Worm (Caenorhabditis elegans) whole organism, L1 larva: ENCODE results near the gene hal-2.

ENCODE experiments used
- C04F5.9 ChIP-seq: sonication (generic microtip); optimal IDR thresholded peaks from 2 replicates; lab custom pipeline; 2016; ENCODE audit warnings: missing genetic modification characterization, missing compliant biosample characterization
- C16A3.4 ChIP-seq: fragments of 150-350 bp; optimal IDR thresholded peaks from 2 replicates; lab custom pipeline; 2014; ENCODE audit warnings: missing biosample characterization, missing genetic modification characterization
- C34B4.2 ChIP-seq: sonication (generic microtip); optimal IDR thresholded peaks from 2 replicates; lab custom pipeline; 2017; ENCODE audit warnings: mild to moderate bottlenecking, missing genetic modification characterization, missing compliant biosample characterization
- F16B12.6 ChIP-seq: fragments of 150-350 bp; optimal IDR thresholded peaks from 2 replicates; lab custom pipeline; 2014; ENCODE audit warnings: missing biosample characterization, missing genetic modification characterization
- aha-1 ChIP-seq: fragments of 150-350 bp; optimal IDR thresholded peaks from 2 replicates; lab custom pipeline; 2014; ENCODE audit warnings: missing biosample characterization, missing genetic modification characterization
- ama-1 ChIP-seq: fragments of 150-350 bp; optimal IDR thresholded peaks from 2 replicates; lab custom pipeline; 2014
- ceh-82 ChIP-seq, 3 experiments: fragments of 150-350 bp in 1 of 3; sonication (generic microtip) in 2 of 3; optimal IDR thresholded peaks; 2 replicates each; lab custom pipeline; 2014 to 2017; ENCODE audit warnings: missing biosample characterization in 3 of 3, missing genetic modification characterization in 3 of 3
- ces-1 ChIP-seq: fragments of 150-350 bp; optimal IDR thresholded peaks from 2 replicates; lab custom pipeline; 2014; ENCODE audit warnings: missing biosample characterization, missing genetic modification reagents, missing genetic modification characterization
- dpl-1 ChIP-seq, 3 experiments: fragments of 150-350 bp in 2 of 3; sonication (generic microtip) in 1 of 3; optimal IDR thresholded peaks; 2 replicates each; lab custom pipeline; 2014 to 2017; ENCODE audit warnings: missing biosample characterization in 3 of 3, missing genetic modification characterization in 3 of 3, missing genetic modification reagents in 3 of 3
- dsc-1 ChIP-seq: sonication (generic microtip); optimal IDR thresholded peaks from 2 replicates; lab custom pipeline; 2016; ENCODE audit warnings: mild to moderate bottlenecking, missing genetic modification characterization, missing compliant biosample characterization
- efl-1 ChIP-seq, 4 experiments: fragments of 150-350 bp; optimal IDR thresholded peaks in 3 of 4; peaks in 1 of 4; 1 replicate in 1 of 4; 2 replicates in 3 of 4; lab custom pipeline; 2014; ENCODE audit warnings: missing biosample characterization in 2 of 4, missing genetic modification characterization in 2 of 4, missing genetic modification reagents in 2 of 4
- egl-13 ChIP-seq: sonication (generic microtip); optimal IDR thresholded peaks from 2 replicates; lab custom pipeline; 2016; ENCODE audit warnings: missing genotype, missing genetic modification reagents, missing genetic modification characterization, missing compliant biosample characterization
- elt-2 ChIP-seq: sonication (generic microtip); optimal IDR thresholded peaks from 2 replicates; lab custom pipeline; 2016; ENCODE audit warnings: missing genetic modification characterization, mild to moderate bottlenecking, inconsistent platforms, missing compliant biosample characterization, missing genetic modification reagents
- ets-5 ChIP-seq: fragments of 200-800 bp; sonication (Bioruptor generic); IDR thresholded peaks from 2 replicates; pipeline ENCODE4 v1.3.6; 2022; ENCODE audit warnings: missing genetic modification characterization, missing compliant biosample characterization
- fkh-4 ChIP-seq: sonication (generic microtip); optimal IDR thresholded peaks from 2 replicates; lab custom pipeline; 2016; ENCODE audit warnings: missing compliant biosample characterization, missing genetic modification characterization, borderline replicate concordance
- fkh-8 ChIP-seq: sonication (generic microtip); optimal IDR thresholded peaks from 2 replicates; lab custom pipeline; 2016; ENCODE audit warnings: mild to moderate bottlenecking, missing genetic modification characterization, missing compliant biosample characterization
- grh-1 ChIP-seq: fragments of 200-800 bp; sonication (Bioruptor generic); IDR thresholded peaks from 2 replicates; pipeline ENCODE4 v1.3.6; 2022; ENCODE audit warnings: missing genetic modification reagents, missing genetic modification characterization, missing compliant biosample characterization
- hlh-17 ChIP-seq: fragments of 200-800 bp; sonication (Bioruptor generic); optimal IDR thresholded peaks from 2 replicates; lab custom pipeline; 2018; ENCODE audit warnings: missing genetic modification characterization, mild to moderate bottlenecking, missing compliant biosample characterization, moderate library complexity, borderline replicate concordance
- hlh-4 ChIP-seq: sonication (generic microtip); optimal IDR thresholded peaks from 2 replicates; lab custom pipeline; 2016; ENCODE audit warnings: mild to moderate bottlenecking, missing genetic modification characterization, missing compliant biosample characterization
- irx-1 ChIP-seq: sonication (generic microtip); optimal IDR thresholded peaks from 2 replicates; lab custom pipeline; 2016; ENCODE audit warnings: missing genetic modification characterization, missing compliant biosample characterization
- jun-1 ChIP-seq: fragments of 150-350 bp; optimal IDR thresholded peaks from 2 replicates; lab custom pipeline; 2014; ENCODE audit warnings: missing biosample characterization, missing genetic modification reagents, missing genetic modification characterization
- lin-13 ChIP-seq: fragments of 150-350 bp; optimal IDR thresholded peaks from 2 replicates; lab custom pipeline; 2014; ENCODE audit warnings: missing biosample characterization, missing genetic modification reagents, missing genetic modification characterization
- lin-15B ChIP-seq: fragments of 150-350 bp; sonication (generic microtip); optimal IDR thresholded peaks from 3 replicates; lab custom pipeline; 2014; ENCODE audit warnings: missing biosample characterization, missing genetic modification characterization
- lin-39 ChIP-seq: fragments of 150-350 bp; optimal IDR thresholded peaks from 2 replicates; lab custom pipeline; 2014; ENCODE audit warnings: missing biosample characterization, missing genetic modification reagents, missing genetic modification characterization
- lsy-2 ChIP-seq, 2 experiments: fragments of 150-350 bp; optimal IDR thresholded peaks; 2 replicates each; lab custom pipeline; 2014; ENCODE audit warnings: missing biosample characterization in 2 of 2, missing genetic modification characterization in 2 of 2
- mdl-1 ChIP-seq, 2 experiments: fragments of 150-350 bp; optimal IDR thresholded peaks; 2 replicates each; lab custom pipeline; 2014 to 2017; ENCODE audit warnings: missing biosample characterization in 2 of 2, missing genetic modification characterization in 2 of 2, inconsistent platforms in 1 of 2
- mef-2 ChIP-seq: fragments of 150-350 bp; optimal IDR thresholded peaks from 2 replicates; lab custom pipeline; 2014; ENCODE audit warnings: missing biosample characterization, missing genetic modification characterization
- nhr-12 ChIP-seq: sonication (generic microtip); optimal IDR thresholded peaks from 2 replicates; lab custom pipeline; 2017; ENCODE audit warnings: missing biosample characterization, missing genetic modification characterization
- nhr-19 ChIP-seq: fragments of 200-800 bp; sonication (Bioruptor generic); conservative IDR thresholded peaks from 2 replicates; pipeline ENCODE4 v1.3.6; 2022; ENCODE audit warnings: missing genetic modification characterization, missing compliant biosample characterization
- nhr-237 ChIP-seq: fragments of 150-350 bp; optimal IDR thresholded peaks from 2 replicates; lab custom pipeline; 2014; ENCODE audit warnings: missing biosample characterization, missing genetic modification characterization
- nhr-71 ChIP-seq: sonication (generic microtip); optimal IDR thresholded peaks from 2 replicates; lab custom pipeline; 2016; ENCODE audit warnings: mild to moderate bottlenecking, missing genetic modification characterization, moderate library complexity, missing compliant biosample characterization
- nhr-77 ChIP-seq: fragments of 150-350 bp; optimal IDR thresholded peaks from 2 replicates; lab custom pipeline; 2014; ENCODE audit warnings: missing biosample characterization, missing genetic modification characterization
- nhr-85 ChIP-seq: sonication (generic microtip); peaks from one replicate; lab custom pipeline; 2016; ENCODE audit warnings: missing genetic modification characterization, inconsistent platforms, missing compliant biosample characterization
- pag-3 ChIP-seq: sonication (generic microtip); optimal IDR thresholded peaks from 2 replicates; lab custom pipeline; 2017; ENCODE audit warnings: missing genetic modification characterization, mild to moderate bottlenecking, missing compliant biosample characterization, antibody characterized with exemption, borderline replicate concordance; ENCODE audit not compliant: insufficient read depth
- pqm-1 ChIP-seq: sonication (generic microtip); optimal IDR thresholded peaks from 3 replicates; lab custom pipeline; 2017; ENCODE audit warnings: missing biosample characterization, missing genetic modification characterization
- skn-1 ChIP-seq: fragments of 150-350 bp; optimal IDR thresholded peaks from 2 replicates; lab custom pipeline; 2014; ENCODE audit warnings: missing biosample characterization, missing genetic modification characterization
- snpc-4 ChIP-seq: fragments of 150-350 bp; optimal IDR thresholded peaks from 2 replicates; lab custom pipeline; 2014; ENCODE audit warnings: missing biosample characterization, missing genetic modification characterization
- sptf-1 ChIP-seq: fragments of 150-350 bp; optimal IDR thresholded peaks from 2 replicates; lab custom pipeline; 2014; ENCODE audit warnings: missing biosample characterization, missing genetic modification characterization
- unc-30 ChIP-seq: sonication (generic microtip); optimal IDR thresholded peaks from 2 replicates; lab custom pipeline; 2017; ENCODE audit warnings: missing biosample characterization, missing genetic modification characterization
- unc-86 ChIP-seq: sonication (generic microtip); optimal IDR thresholded peaks from 2 replicates; lab custom pipeline; 2016; ENCODE audit warnings: missing genetic modification characterization, missing compliant biosample characterization
- xbp-1 ChIP-seq: sonication (generic microtip); optimal IDR thresholded peaks from 2 replicates; lab custom pipeline; 2016; ENCODE audit warnings: missing genetic modification characterization, missing compliant biosample characterization
- ztf-11 ChIP-seq, 2 experiments: sonication (generic microtip); optimal IDR thresholded peaks; 2 replicates each; lab custom pipeline; 2016 to 2017; ENCODE audit warnings: missing genetic modification characterization in 2 of 2, missing biosample characterization in 1 of 2, missing compliant biosample characterization in 1 of 2
- ztf-4 ChIP-seq: fragments of 150-350 bp; optimal IDR thresholded peaks from 2 replicates; lab custom pipeline; 2014; ENCODE audit warnings: missing biosample characterization, missing genetic modification characterization

Gene hal-2

ce11 chrIII:10078784-10079183 is 9.9 kb downstream of the hal-2 start:
- TF ChIP-seq nhr-71 (tag; lab: Kevin White, UChicago) (no peak), nhr-77 (tag; lab: Kevin White, UChicago) (no peak)
- TF ChIP-seq, all 84 proteins: peak for 0

ce11 chrIII:10078151-10078550 is 10.6 kb downstream of the hal-2 start, which contains the start of gene T16G12.9:
Gene T16G12.9, minus strand, starts transcription at chrIII:10078251.
- no peak for TF ChIP-seq hlh-4 (tag; lab: Kevin White, UChicago)
- TF ChIP-seq pqm-1 (tag; lab: Kevin White, UChicago), result no peak
- no peak for TF ChIP-seq unc-30 (tag; lab: Kevin White, UChicago)
- no peak for TF ChIP-seq nhr-77 (tag; lab: Kevin White, UChicago)
- TF ChIP-seq dsc-1 (tag; lab: Kevin White, UChicago), result no peak
- no peak for TF ChIP-seq jun-1
- no peak for TF ChIP-seq aha-1 (tag; lab: Kevin White, UChicago)
- no peak for TF ChIP-seq nhr-19
- TF ChIP-seq irx-1 (tag; lab: Kevin White, UChicago), result no peak

DNA sequence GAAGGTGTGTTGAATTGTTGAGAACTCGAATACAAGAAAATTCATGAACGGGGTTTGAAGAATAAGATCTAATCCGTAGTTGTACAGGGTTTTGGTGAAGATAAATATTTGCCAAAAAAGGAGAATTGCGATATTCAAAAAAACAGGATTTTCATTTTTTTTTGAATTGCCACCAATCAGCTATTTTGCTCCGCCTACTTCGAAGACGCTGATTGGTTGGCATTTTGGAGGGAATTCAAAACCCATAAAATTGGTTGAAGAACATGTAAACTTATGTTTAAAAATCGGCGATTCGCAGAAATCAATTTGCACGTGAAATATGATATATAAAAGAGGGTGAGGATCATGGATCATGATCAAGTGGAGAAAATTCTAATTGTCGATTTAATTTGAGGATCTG is 12.7 kb downstream of the hal-2 start:
- TF ChIP-seq pqm-1 (tag; lab: Kevin White, UChicago), result no peak
- no peak for TF ChIP-seq efl-1 (optimal IDR thresholded peaks at IDR 0.05; lab: Kevin White, UChicago)
- TF ChIP-seq efl-1 (GFP tag; optimal IDR thresholded peaks at IDR 0.05 in 1 of 2; lab: Kevin White, UChicago), result peak in 1 of 2 experiments; percentile 4
- TF ChIP-seq dpl-1 (GFP tag; optimal IDR thresholded peaks at IDR 0.05; lab: Kevin White, UChicago), result peak in 1 of 3 experiments; percentile 8
- TF ChIP-seq, all 84 proteins: peak for 2

DNA sequence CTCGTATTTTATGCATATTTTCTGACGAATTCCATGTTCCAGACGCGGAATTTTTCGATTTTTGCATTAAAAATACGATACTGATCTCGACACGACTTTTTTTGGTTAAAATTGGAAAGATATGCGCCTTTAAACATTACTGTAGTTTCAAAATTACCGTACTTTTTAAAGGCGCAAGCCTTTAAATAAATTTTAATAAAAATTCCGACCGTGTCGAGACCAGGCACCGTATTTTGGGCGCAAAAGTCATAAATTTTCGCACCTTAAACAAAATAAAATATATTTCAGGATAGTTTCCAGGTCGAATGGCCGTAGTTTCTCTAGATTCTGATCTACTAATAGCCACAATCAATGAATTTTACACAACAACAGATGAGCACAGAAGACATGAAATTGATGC is 19.5 kb downstream of the hal-2 start, which contains the start of gene T16G12.6:
TSS of gene T16G12.6 (plus strand) at position 301 of the 400 bp plus-strand sequence.
- TF ChIP-seq jun-1 (no peak), ztf-11 (tag; optimal IDR thresholded peaks at IDR 0.05; lab: Kevin White, UChicago) (no peak), ets-5 (GFP tag; lab: Robert Waterston, UW) (no peak), nhr-85 (tag; lab: Kevin White, UChicago) (no peak), mdl-1 (tag; optimal IDR thresholded peaks at IDR 0.05; lab: Kevin White, UChicago) (no peak), xbp-1 (tag; lab: Kevin White, UChicago) (no peak)

ce11 chrIII:10064140-10064539 is 24.6 kb downstream of the hal-2 start, which contains the start of gene ekl-6:
Gene ekl-6, plus strand, starts transcription at chrIII:10064404.
- TF ChIP-seq ceh-82 (tag; optimal IDR thresholded peaks at IDR 0.05; lab: Kevin White, UChicago), result peak in 2 of 3 experiments; percentile 26 to 39
- no peak for TF ChIP-seq pag-3
- TF ChIP-seq dpl-1 (GFP tag; optimal IDR thresholded peaks at IDR 0.05; lab: Kevin White, UChicago), result peak; percentile 22 to 56 (median 55)
- no peak for TF ChIP-seq ama-1 (lab: Kevin White, UChicago)
- TF ChIP-seq lin-15B (tag; lab: Kevin White, UChicago), result no peak
- peak; percentile 92 for TF ChIP-seq nhr-85 (tag; lab: Kevin White, UChicago)
- TF ChIP-seq mef-2, result no peak
- TF ChIP-seq nhr-237, result no peak
- peak; percentile 37 for TF ChIP-seq elt-2 (tag; lab: Kevin White, UChicago)
- no peak for TF ChIP-seq ztf-4 (tag; lab: Kevin White, UChicago)
- TF ChIP-seq xbp-1 (tag; lab: Kevin White, UChicago), result peak; percentile 76
- no peak for TF ChIP-seq lin-39 (tag; lab: Kevin White, UChicago)
- TF ChIP-seq snpc-4 (tag; lab: Kevin White, UChicago), result peak; percentile 32
- peak in 1 of 2 experiments; percentile 71 for TF ChIP-seq lsy-2 (tag; optimal IDR thresholded peaks at IDR 0.05; lab: Kevin White, UChicago)
- TF ChIP-seq ces-1 (GFP tag; lab: Kevin White, UChicago), result no peak
- TF ChIP-seq C34B4.2 (tag; lab: Kevin White, UChicago), result no peak
- peak; percentile 13 for TF ChIP-seq skn-1 (tag; lab: Kevin White, UChicago)
- TF ChIP-seq fkh-4 (tag; lab: Kevin White, UChicago), result peak; percentile 87
- peak; percentile 14 for TF ChIP-seq F16B12.6 (tag; lab: Kevin White, UChicago)
- TF ChIP-seq hlh-17 (GFP tag; lab: Kevin White, UChicago), result no peak
- TF ChIP-seq pqm-1 (tag; lab: Kevin White, UChicago), result no peak
- TF ChIP-seq grh-1 (GFP tag; lab: Robert Waterston, UW), result 0 out of 2 replicates have a peak, but pooled peaks have one; percentile 44
- peak; percentile 60 for TF ChIP-seq unc-86 (tag; lab: Kevin White, UChicago)
- TF ChIP-seq ets-5 (GFP tag; lab: Robert Waterston, UW), result no peak
- no peak; the same call in 1 of the 2 replicates for TF ChIP-seq nhr-19
- TF ChIP-seq mdl-1 (tag; optimal IDR thresholded peaks at IDR 0.05; lab: Kevin White, UChicago), result no peak
- peak; percentile 73 for TF ChIP-seq egl-13
- peak; percentile 1 for TF ChIP-seq C16A3.4 (tag; lab: Kevin White, UChicago)
- peak; percentile 81 for TF ChIP-seq C04F5.9 (tag; lab: Kevin White, UChicago)
- TF ChIP-seq sptf-1 (tag; lab: Kevin White, UChicago), result no peak
- peak; percentile 40 for TF ChIP-seq fkh-8 (tag; lab: Kevin White, UChicago)
- TF ChIP-seq nhr-12 (tag; lab: Kevin White, UChicago), result no peak
- TF ChIP-seq lin-13 (GFP tag; lab: Kevin White, UChicago), result peak; percentile 25
